Worm (Caenorhabditis elegans) whole organism, L2 larva: ENCODE results near the gene glrx-5.

Experiments
- C34F6.9 ChIP-seq: fragments of 150-350 bp; optimal IDR thresholded peaks from 2 replicates; lab custom pipeline; 2014; ENCODE audit warnings: missing biosample characterization, missing genetic modification characterization
- R02D3.7 ChIP-seq: fragments of 150-350 bp; optimal IDR thresholded peaks from 2 replicates; lab custom pipeline; 2014; ENCODE audit warnings: missing biosample characterization, missing genetic modification characterization
- Y55F3AM.14 ChIP-seq: fragments of 200-800 bp; sonication (Bioruptor generic); optimal IDR thresholded peaks from 2 replicates; lab custom pipeline; 2018; ENCODE audit warnings: mild to moderate bottlenecking, missing genetic modification characterization, missing compliant biosample characterization
- ama-1 ChIP-seq: fragments of 150-350 bp; optimal IDR thresholded peaks from 2 replicates; lab custom pipeline; 2018; ENCODE audit warnings: inconsistent platforms
- egl-27 ChIP-seq: sonication (generic microtip); optimal IDR thresholded peaks from 3 replicates; lab custom pipeline; 2017; ENCODE audit warnings: missing biosample characterization, missing genetic modification reagents, missing genetic modification characterization
- nhr-12 ChIP-seq: fragments of 150-350 bp; optimal IDR thresholded peaks from 2 replicates; lab custom pipeline; 2014; ENCODE audit warnings: missing biosample characterization, missing genetic modification characterization
- nhr-21 ChIP-seq: fragments of 150-350 bp; optimal IDR thresholded peaks from 2 replicates; lab custom pipeline; 2014; ENCODE audit warnings: missing biosample characterization, missing genetic modification characterization
- nhr-237 ChIP-seq: fragments of 150-350 bp; optimal IDR thresholded peaks from 2 replicates; lab custom pipeline; 2014; ENCODE audit warnings: missing biosample characterization, missing genetic modification characterization
- sma-3 ChIP-seq: sonication (generic microtip); optimal IDR thresholded peaks from 2 replicates; lab custom pipeline; 2016; ENCODE audit warnings: missing genetic modification reagents, missing genetic modification characterization, missing compliant biosample characterization

DNA sequence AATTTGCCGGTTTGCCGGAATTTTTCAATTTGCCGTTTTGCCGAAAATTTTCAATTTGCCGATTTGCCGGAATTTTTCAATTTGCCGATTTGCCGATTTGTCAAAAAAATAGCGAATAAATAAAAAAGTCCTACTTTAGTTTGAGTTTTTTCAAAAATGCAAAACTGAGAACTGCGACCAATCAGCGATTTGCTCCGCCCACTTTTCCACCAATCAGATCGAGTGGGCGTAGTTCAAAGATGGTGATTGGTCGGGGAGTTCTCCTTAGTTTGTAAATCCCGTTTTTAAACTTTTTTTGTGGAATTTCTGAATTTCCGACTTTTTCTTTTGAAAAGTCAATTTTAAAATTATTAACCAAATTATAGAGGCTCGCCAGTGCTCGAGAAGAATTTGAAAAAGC lies 42.4 kb downstream of the glrx-5 start:
- no peak for TF ChIP-seq ama-1 (lab: Kevin White, UChicago)
- TF ChIP-seq R02D3.7 = no peak
- no peak for TF ChIP-seq Y55F3AM.14
- no peak for TF ChIP-seq nhr-12
- no peak for TF ChIP-seq nhr-237 (tag; lab: Kevin White, UChicago)
- TF ChIP-seq C34F6.9 = no peak
- TF ChIP-seq egl-27 = no peak
- TF ChIP-seq sma-3 (GFP tag; lab: Kevin White, UChicago) = no peak
- TF ChIP-seq nhr-21 (tag; lab: Kevin White, UChicago) = no peak
